Fruit fly (Drosophila melanogaster) whole organism, prepupa: ENCODE data around the gene trv.

Experiments
- CG10631 ChIP-seq: fragments of 200-800 bp; sonication (Bioruptor generic); optimal IDR thresholded peaks from 2 replicates; lab custom pipeline; 2016; ENCODE audit warnings: missing biosample characterization, missing genetic modification characterization
- CG10669 ChIP-seq: fragments of 200-800 bp; sonication (Bioruptor generic); optimal IDR thresholded peaks from 3 replicates; lab custom pipeline; 2018; ENCODE audit warnings: missing biosample characterization, mild to moderate bottlenecking, missing genetic modification characterization, moderate library complexity
- CG15336 ChIP-seq: fragments of 200-800 bp; sonication (Bioruptor generic); IDR thresholded peaks from 2 replicates; pipeline ENCODE4 v1.3.6; 2022; ENCODE audit warnings: missing biosample characterization, missing genetic modification characterization
- CG16779 ChIP-seq: fragments of 200-800 bp; sonication (Bioruptor generic); optimal IDR thresholded peaks from 3 replicates; lab custom pipeline; 2017; ENCODE audit warnings: missing biosample characterization, mild to moderate bottlenecking, missing genetic modification characterization
- CG32006 ChIP-seq: fragments of 200-800 bp; sonication (Bioruptor generic); optimal IDR thresholded peaks from 3 replicates; lab custom pipeline; 2017; ENCODE audit warnings: missing biosample characterization, mild to moderate bottlenecking, missing genetic modification characterization
- CG34406 ChIP-seq: fragments of 200-800 bp; sonication (Bioruptor generic); optimal IDR thresholded peaks from 3 replicates; lab custom pipeline; 2016; ENCODE audit warnings: missing biosample characterization, missing genetic modification characterization
- CG3919 ChIP-seq: fragments of 200-800 bp; sonication (Bioruptor generic); optimal IDR thresholded peaks from 3 replicates; lab custom pipeline; 2016; ENCODE audit warnings: missing biosample characterization, missing genetic modification characterization
- CG6163 ChIP-seq: fragments of 200-800 bp; sonication (Bioruptor generic); IDR thresholded peaks from 3 replicates; pipeline ENCODE4 v1.3.6; 2022; ENCODE audit warnings: missing biosample characterization, missing genetic modification characterization
- CG6276 ChIP-seq: fragments of 200-800 bp; sonication (Bioruptor generic); optimal IDR thresholded peaks from 2 replicates; lab custom pipeline; 2017; ENCODE audit warnings: missing biosample characterization, mild to moderate bottlenecking, missing genetic modification characterization
- CG6792 ChIP-seq: fragments of 200-800 bp; sonication (Bioruptor generic); optimal IDR thresholded peaks from 3 replicates; lab custom pipeline; 2016; ENCODE audit warnings: missing biosample characterization, missing genetic modification characterization
- CG6854 ChIP-seq: fragments of 200-800 bp; sonication (Bioruptor generic); optimal IDR thresholded peaks from 2 replicates; lab custom pipeline; 2017; ENCODE audit warnings: missing biosample characterization, mild to moderate bottlenecking, missing genetic modification characterization
- CG7368 ChIP-seq: fragments of 200-800 bp; sonication (Bioruptor generic); optimal IDR thresholded peaks from 3 replicates; lab custom pipeline; 2016; ENCODE audit warnings: missing biosample characterization, missing genetic modification characterization
- CG8119 ChIP-seq: fragments of 200-800 bp; sonication (Bioruptor generic); IDR thresholded peaks from 3 replicates; pipeline ENCODE4 v1.3.6; 2022; ENCODE audit warnings: missing biosample characterization, missing genetic modification characterization
- CG8319 ChIP-seq: fragments of 200-800 bp; sonication (Bioruptor generic); optimal IDR thresholded peaks from 3 replicates; lab custom pipeline; 2016; ENCODE audit warnings: missing biosample characterization, missing genetic modification characterization
- CG8632 ChIP-seq: fragments of 200-800 bp; sonication (Bioruptor generic); optimal IDR thresholded peaks from 3 replicates; lab custom pipeline; 2016; ENCODE audit warnings: missing biosample characterization, missing genetic modification characterization
- Eip75B ChIP-seq: fragments of 200-800 bp; sonication (Bioruptor generic); optimal IDR thresholded peaks from 3 replicates; lab custom pipeline; 2016; ENCODE audit warnings: missing biosample characterization, missing genetic modification characterization
- Eip78C ChIP-seq: fragments of 200-800 bp; sonication (Bioruptor generic); peaks from one replicate; lab custom pipeline; 2016; ENCODE audit warnings: missing biosample characterization, missing genetic modification characterization
- Ets21C ChIP-seq: fragments of 200-800 bp; sonication (Bioruptor generic); optimal IDR thresholded peaks from 3 replicates; lab custom pipeline; 2016; ENCODE audit warnings: missing biosample characterization, missing genetic modification characterization
- Gug ChIP-seq: fragments of 200-800 bp; sonication (Bioruptor generic); IDR thresholded peaks from 2 replicates; pipeline ENCODE4 v1.3.6; 2022; ENCODE audit warnings: missing biosample characterization, missing genetic modification characterization
- Hr39 ChIP-seq: fragments of 200-800 bp; sonication (Bioruptor generic); optimal IDR thresholded peaks from 2 replicates; lab custom pipeline; 2016; ENCODE audit warnings: missing biosample characterization, missing genetic modification characterization
- Hr4 ChIP-seq: fragments of 200-800 bp; sonication (Bioruptor generic); optimal IDR thresholded peaks from 3 replicates; lab custom pipeline; 2016; ENCODE audit warnings: missing biosample characterization, missing genetic modification characterization
- Met ChIP-seq: fragments of 200-800 bp; sonication (Bioruptor generic); optimal IDR thresholded peaks from 3 replicates; lab custom pipeline; 2016; ENCODE audit warnings: missing biosample characterization, missing genetic modification characterization
- OdsH ChIP-seq: fragments of 200-800 bp; sonication (Bioruptor generic); optimal IDR thresholded peaks from 3 replicates; lab custom pipeline; 2016; ENCODE audit warnings: missing biosample characterization, missing genetic modification characterization
- Sox102F ChIP-seq: fragments of 200-800 bp; sonication (Bioruptor generic); optimal IDR thresholded peaks from 2 replicates; lab custom pipeline; 2016; ENCODE audit warnings: missing biosample characterization, mild to moderate bottlenecking, missing genetic modification characterization
- Sox14 ChIP-seq: fragments of 200-800 bp; sonication (Bioruptor generic); optimal IDR thresholded peaks from 3 replicates; lab custom pipeline; 2016; ENCODE audit warnings: missing biosample characterization, missing genetic modification characterization
- achi ChIP-seq: fragments of 200-800 bp; sonication (Bioruptor generic); optimal IDR thresholded peaks from 3 replicates; lab custom pipeline; 2016; ENCODE audit warnings: missing biosample characterization, missing genetic modification characterization
- dac ChIP-seq: fragments of 200-800 bp; sonication (Bioruptor generic); optimal IDR thresholded peaks from 2 replicates; lab custom pipeline; 2017; ENCODE audit warnings: missing biosample characterization, mild to moderate bottlenecking, missing genetic modification characterization
- dsx ChIP-seq: fragments of 200-800 bp; optimal IDR thresholded peaks from 3 replicates; lab custom pipeline; 2019; ENCODE audit warnings: missing biosample characterization, mild to moderate bottlenecking, missing genetic modification characterization, moderate library complexity; ENCODE audit not compliant: poor library complexity, severe bottlenecking
- eg ChIP-seq: fragments of 200-800 bp; sonication (Bioruptor generic); IDR thresholded peaks from 3 replicates; pipeline ENCODE4 v1.3.6; 2022; ENCODE audit warnings: missing biosample characterization, missing genetic modification characterization
- esn ChIP-seq: fragments of 200-800 bp; sonication (Bioruptor generic); optimal IDR thresholded peaks from 2 replicates; lab custom pipeline; 2016; ENCODE audit warnings: missing biosample characterization, mild to moderate bottlenecking, missing genetic modification characterization, moderate library complexity
- fd59A ChIP-seq: fragments of 200-800 bp; sonication (Bioruptor generic); optimal IDR thresholded peaks from 2 replicates; lab custom pipeline; 2017; ENCODE audit warnings: missing biosample characterization, mild to moderate bottlenecking, missing genetic modification characterization, missing genetic modification reagents
- fd85E ChIP-seq: fragments of 200-800 bp; sonication (Bioruptor generic); optimal IDR thresholded peaks from 3 replicates; lab custom pipeline; 2016; ENCODE audit warnings: missing biosample characterization, missing genetic modification characterization
- fkh ChIP-seq: fragments of 200-800 bp; sonication (Bioruptor generic); optimal IDR thresholded peaks from 3 replicates; lab custom pipeline; 2017; ENCODE audit warnings: missing biosample characterization, mild to moderate bottlenecking, missing genetic modification characterization, moderate library complexity
- lz ChIP-seq: fragments of 200-800 bp; sonication (Bioruptor generic); optimal IDR thresholded peaks from 3 replicates; lab custom pipeline; 2016; ENCODE audit warnings: missing biosample characterization, missing genetic modification characterization
- net ChIP-seq: fragments of 200-800 bp; sonication (Bioruptor generic); optimal IDR thresholded peaks from 3 replicates; lab custom pipeline; 2016; ENCODE audit warnings: missing biosample characterization, missing genetic modification characterization
- salr ChIP-seq, 2 experiments: fragments of 200-800 bp; sonication (Bioruptor generic); optimal IDR thresholded peaks; 3 replicates each; lab custom pipeline; 2016 to 2018; ENCODE audit warnings: missing biosample characterization in 2 of 2, missing genetic modification characterization in 2 of 2, mild to moderate bottlenecking in 1 of 2
- ss ChIP-seq, 2 experiments: fragments of 200-800 bp; sonication (Bioruptor generic); optimal IDR thresholded peaks; 2 replicates in 1 of 2; 3 replicates in 1 of 2; lab custom pipeline; 2017 to 2018; ENCODE audit warnings: mild to moderate bottlenecking in 2 of 2, missing biosample characterization in 2 of 2, missing genetic modification characterization in 2 of 2, moderate library complexity in 1 of 2
- svp ChIP-seq: fragments of 200-800 bp; sonication (Bioruptor generic); peaks from one replicate; lab custom pipeline; 2016; ENCODE audit warnings: missing biosample characterization, missing genetic modification characterization

trv gene

dm6 chr3R:28025239-28025900 lies 1.0 kb upstream of the trv start (continued):
- peak; percentile 38 for TF ChIP-seq OdsH
- TF ChIP-seq dsx: peak; percentile 36
- peak; percentile 28 for TF ChIP-seq achi (GFP tag; lab: Kevin White, UChicago)
- TF ChIP-seq CG8632: peak; percentile 9
- TF ChIP-seq fkh (GFP tag; lab: Kevin White, UChicago): no peak
- TF ChIP-seq Eip78C: peak; percentile 65
- TF ChIP-seq eg (GFP tag; lab: Robert Waterston, UW): peak; percentile 48; the same call in 2 of the 3 replicates
- peak; percentile 46 for TF ChIP-seq CG7368 (GFP tag; lab: Kevin White, UChicago)
- TF ChIP-seq CG32006 (GFP tag; lab: Kevin White, UChicago): peak; percentile 65
- no peak for TF ChIP-seq CG6276
- peak; percentile 44 for TF ChIP-seq Sox102F (GFP tag; lab: Kevin White, UChicago)
- TF ChIP-seq esn (GFP tag; lab: Kevin White, UChicago): peak; percentile 12
- peak; percentile 60 for TF ChIP-seq svp (GFP tag; lab: Kevin White, UChicago)
- TF ChIP-seq CG8119 (GFP tag; lab: Robert Waterston, UW): peak; percentile 52; the same call in 2 of the 3 replicates
- no peak for TF ChIP-seq dac (GFP tag; lab: Kevin White, UChicago)
- peak in 1 of 2 experiments; percentile 1 for TF ChIP-seq salr (GFP tag; optimal IDR thresholded peaks at IDR 0.05; lab: Kevin White, UChicago)
- peak; percentile 18 for TF ChIP-seq CG6792 (GFP tag; lab: Kevin White, UChicago)
- 0 out of 3 replicates have a peak, but pooled peaks have one; percentile 19 for TF ChIP-seq CG6163 (GFP tag; lab: Robert Waterston, UW)
- TF ChIP-seq CG15336: peak; percentile 25
- no peak for TF ChIP-seq CG6854 (GFP tag; lab: Kevin White, UChicago)
- TF ChIP-seq Gug (GFP tag; lab: Robert Waterston, UW): peak; percentile 42; the same call in 1 of the 2 replicates
- TF ChIP-seq net (GFP tag; lab: Kevin White, UChicago): peak; percentile 34
- TF ChIP-seq ss (GFP tag; optimal IDR thresholded peaks at IDR 0.05; lab: Kevin White, UChicago): peak in 1 of 2 experiments; percentile 57
- peak; percentile 14 for TF ChIP-seq Sox14 (GFP tag; lab: Kevin White, UChicago)
- peak; percentile 23 for TF ChIP-seq lz (GFP tag; lab: Kevin White, UChicago)
- TF ChIP-seq Eip75B: peak; percentile 34
- peak; percentile 33 for TF ChIP-seq Hr39 (GFP tag; lab: Kevin White, UChicago)
- TF ChIP-seq CG34406 (GFP tag; lab: Kevin White, UChicago): peak; percentile 6
- TF ChIP-seq fd85E (GFP tag; lab: Kevin White, UChicago): no peak
- no peak for TF ChIP-seq Ets21C (GFP tag; lab: Kevin White, UChicago)
- no peak for TF ChIP-seq CG8319
- peak; percentile 50 for TF ChIP-seq CG3919 (GFP tag; lab: Kevin White, UChicago)
- TF ChIP-seq fd59A (GFP tag; lab: Kevin White, UChicago): peak; percentile 6
- TF ChIP-seq CG16779 (tag; lab: Kevin White, UChicago): no peak

- no peak for TF ChIP-seq CG8632
- TF ChIP-seq CG6792 (GFP tag; lab: Kevin White, UChicago): no peak
- TF ChIP-seq CG10631 (GFP tag; lab: Kevin White, UChicago): no peak
- no peak for TF ChIP-seq Hr39 (GFP tag; lab: Kevin White, UChicago)
- no peak for TF ChIP-seq Met (GFP tag; lab: Kevin White, UChicago)
- TF ChIP-seq CG10669: no peak
- TF ChIP-seq fd85E (GFP tag; lab: Kevin White, UChicago): no peak
- TF ChIP-seq Eip78C: no peak
- TF ChIP-seq CG6276: no peak
- no peak for TF ChIP-seq Hr4 (GFP tag; lab: Kevin White, UChicago)
Observed at dm6 chr3R:28047172-28047671, 20.8 kb downstream of the trv start.
